Fruit fly (Drosophila melanogaster): ENCODE measurements around the gene CG9568.

The CG9568 gene

DNA sequence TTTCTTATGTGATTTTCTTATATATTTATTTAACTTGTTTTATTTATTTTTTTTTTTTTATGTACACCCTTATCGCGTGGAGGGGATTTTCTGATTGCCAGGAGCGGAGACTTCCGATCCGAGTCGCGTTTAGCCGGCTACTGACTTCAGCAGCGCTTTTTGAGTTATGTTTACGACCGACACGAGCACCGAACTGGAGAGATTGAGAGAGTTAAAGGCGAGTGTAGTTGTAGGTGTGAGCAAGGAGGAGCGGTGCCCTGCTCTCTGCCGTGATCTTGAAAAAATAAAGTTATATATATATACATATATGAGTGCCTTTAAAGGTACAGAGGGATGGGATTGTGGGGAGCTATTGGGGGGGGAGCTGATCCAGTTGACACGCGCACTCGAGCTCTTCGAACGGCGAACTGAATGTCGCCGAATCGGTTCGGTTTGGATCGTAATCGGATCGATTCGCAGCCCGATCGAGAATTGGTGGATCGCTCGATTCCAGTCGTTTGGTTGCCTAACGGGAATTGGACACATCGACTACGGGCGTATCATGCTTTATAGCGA is 21.3 kb upstream of the CG9568 start, which contains the start of gene rost:
Gene rost, minus strand, starts transcription at position 503 of the 555 bp plus-strand sequence.
- TF ChIP-seq psq (optimal IDR thresholded peaks at IDR 0.05) (no peak), CG8478 (optimal IDR thresholded peaks at IDR 0.05) (no peak), EcR (GFP tag; optimal IDR thresholded peaks at IDR 0.05) (no peak), usp (GFP tag; optimal IDR thresholded peaks at IDR 0.05) (no peak), Dll (optimal IDR thresholded peaks at IDR 0.05) (no peak), pan (optimal IDR thresholded peaks at IDR 0.05) (no peak)

DNA sequence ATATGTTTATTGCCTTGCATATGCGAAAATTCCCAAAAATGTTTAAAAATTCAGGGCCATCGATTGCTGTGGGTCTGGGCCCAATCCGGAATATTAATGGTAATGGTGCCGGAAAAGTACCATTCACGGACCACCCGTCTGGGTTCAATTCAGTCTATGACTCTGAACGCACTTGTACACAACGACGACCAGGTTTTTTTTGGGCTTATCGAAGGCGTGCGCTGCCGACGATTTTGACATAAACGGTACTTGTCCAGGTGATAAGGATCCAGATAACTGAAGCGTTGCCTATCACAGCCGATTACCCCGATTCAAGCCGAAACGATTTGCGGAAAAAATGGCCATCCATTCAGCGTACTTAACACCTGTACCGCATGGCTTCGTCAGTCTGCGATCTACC is 18.8 kb upstream of the CG9568 start, which contains the start of gene CG9555:
Gene CG9555, plus strand, starts transcription at position 153 of the 400 bp plus-strand sequence.
- TF ChIP-seq pan (optimal IDR thresholded peaks at IDR 0.05) (no peak), usp (GFP tag; optimal IDR thresholded peaks at IDR 0.05) (no peak), CG8478 (optimal IDR thresholded peaks at IDR 0.05) (no peak), Dll (optimal IDR thresholded peaks at IDR 0.05) (no peak), EcR (GFP tag; optimal IDR thresholded peaks at IDR 0.05) (no peak), psq (optimal IDR thresholded peaks at IDR 0.05) (no peak)

DNA sequence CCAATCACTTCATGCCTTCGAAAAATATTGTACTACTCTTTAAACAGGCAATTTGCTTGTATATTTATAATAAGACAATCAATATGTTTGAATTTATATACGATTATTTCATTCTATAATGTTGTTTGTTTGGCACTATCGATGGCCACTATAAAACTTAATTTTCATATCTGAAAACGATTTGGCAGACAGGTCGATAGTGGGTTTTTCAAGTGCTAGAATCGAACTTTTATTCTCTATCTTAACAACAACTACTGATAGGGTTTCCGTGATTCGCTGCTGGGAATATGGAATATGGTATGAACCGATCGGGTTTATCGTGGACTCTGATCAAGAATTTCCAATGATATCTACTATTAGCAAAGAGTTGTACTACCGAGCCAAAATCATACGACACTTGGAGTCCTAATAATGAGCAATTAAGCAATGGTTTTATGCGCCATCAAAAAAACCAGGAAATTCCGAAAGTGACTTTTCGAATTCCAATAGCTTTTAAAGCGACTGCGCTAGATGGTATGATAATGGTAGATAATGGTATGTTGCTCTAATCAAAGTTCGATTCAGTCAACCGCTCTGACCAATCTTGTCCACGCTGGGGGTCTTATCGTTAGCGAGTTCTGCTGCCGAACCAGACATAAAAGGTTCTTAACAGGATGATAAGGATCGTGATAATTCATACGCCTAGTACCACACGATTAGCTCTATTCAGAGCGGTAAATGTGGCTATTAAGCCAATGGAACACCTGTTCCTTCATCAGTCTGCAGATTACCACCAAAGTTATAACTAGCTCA is 16.5 kb upstream of the CG9568 start, which contains the start of gene CG17906:
Gene CG17906, plus strand, starts transcription at position 742 of the 792 bp plus-strand sequence.
- TF ChIP-seq EcR (GFP tag; optimal IDR thresholded peaks at IDR 0.05) (no peak), psq (optimal IDR thresholded peaks at IDR 0.05) (no peak), pan (optimal IDR thresholded peaks at IDR 0.05) (no peak), Dll (optimal IDR thresholded peaks at IDR 0.05) (no peak), usp (GFP tag; optimal IDR thresholded peaks at IDR 0.05) (no peak), CG8478 (optimal IDR thresholded peaks at IDR 0.05) (no peak)

DNA sequence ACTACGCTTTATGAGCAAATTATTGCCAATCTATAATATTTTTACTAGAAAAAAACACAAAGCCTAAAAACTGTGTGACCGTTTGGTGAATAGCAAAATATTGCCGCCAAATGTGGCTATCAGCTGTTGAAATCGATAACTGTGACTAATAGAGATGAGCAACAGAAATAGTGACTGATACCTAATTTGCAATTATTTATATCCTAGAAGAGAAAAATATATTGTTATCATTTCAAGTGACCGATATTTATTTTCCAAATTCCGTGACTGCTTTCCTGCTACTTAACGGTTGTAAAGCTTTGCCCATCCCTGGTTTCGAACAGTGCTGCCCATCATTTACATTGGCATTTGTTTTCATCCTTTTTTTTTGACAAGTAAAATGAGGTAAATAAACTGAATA is 13.1 kb upstream of the CG9568 start, which contains the start of the genes alien and CG18661:
Gene alien, minus strand, starts transcription at position 95 of the 400 bp plus-strand sequence.
Gene CG18661, plus strand, starts transcription at position 321 of the 400 bp plus-strand sequence.
- no peak for TF ChIP-seq CG8478 (optimal IDR thresholded peaks at IDR 0.05)
- no peak for TF ChIP-seq usp (GFP tag; optimal IDR thresholded peaks at IDR 0.05)
- TF ChIP-seq Dll (optimal IDR thresholded peaks at IDR 0.05): no peak
- TF ChIP-seq pan (optimal IDR thresholded peaks at IDR 0.05): no peak
- TF ChIP-seq EcR (GFP tag; optimal IDR thresholded peaks at IDR 0.05): no peak
- no peak for TF ChIP-seq psq (optimal IDR thresholded peaks at IDR 0.05)

DNA sequence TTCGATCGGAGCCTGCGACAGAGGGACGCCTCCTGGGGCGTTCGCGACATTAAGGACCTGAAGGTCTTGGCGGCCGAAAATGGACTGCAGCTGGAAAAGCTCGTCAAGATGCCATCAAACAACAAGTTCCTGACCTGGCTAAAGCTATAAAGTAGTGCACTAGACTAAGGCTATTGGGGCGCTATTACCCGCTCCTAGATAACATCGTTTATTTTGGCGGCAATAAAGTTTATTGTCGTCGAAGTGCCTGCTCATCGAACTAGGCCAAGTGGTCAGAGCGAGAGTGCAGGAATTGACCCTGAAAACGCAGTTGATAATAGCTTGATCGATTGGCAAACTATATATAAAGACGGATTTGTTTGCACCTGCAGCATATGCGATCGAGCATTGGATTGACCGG is 12.1 kb upstream of the CG9568 start, which contains the start of gene Try29F:
Gene Try29F, plus strand, starts transcription at position 301 of the 400 bp plus-strand sequence.
- no peak for TF ChIP-seq EcR (GFP tag; optimal IDR thresholded peaks at IDR 0.05)
- TF ChIP-seq psq (optimal IDR thresholded peaks at IDR 0.05): no peak
- no peak for TF ChIP-seq CG8478 (optimal IDR thresholded peaks at IDR 0.05)
- TF ChIP-seq pan (optimal IDR thresholded peaks at IDR 0.05): no peak
- TF ChIP-seq Dll (optimal IDR thresholded peaks at IDR 0.05): no peak
- TF ChIP-seq usp (GFP tag; optimal IDR thresholded peaks at IDR 0.05): no peak

DNA sequence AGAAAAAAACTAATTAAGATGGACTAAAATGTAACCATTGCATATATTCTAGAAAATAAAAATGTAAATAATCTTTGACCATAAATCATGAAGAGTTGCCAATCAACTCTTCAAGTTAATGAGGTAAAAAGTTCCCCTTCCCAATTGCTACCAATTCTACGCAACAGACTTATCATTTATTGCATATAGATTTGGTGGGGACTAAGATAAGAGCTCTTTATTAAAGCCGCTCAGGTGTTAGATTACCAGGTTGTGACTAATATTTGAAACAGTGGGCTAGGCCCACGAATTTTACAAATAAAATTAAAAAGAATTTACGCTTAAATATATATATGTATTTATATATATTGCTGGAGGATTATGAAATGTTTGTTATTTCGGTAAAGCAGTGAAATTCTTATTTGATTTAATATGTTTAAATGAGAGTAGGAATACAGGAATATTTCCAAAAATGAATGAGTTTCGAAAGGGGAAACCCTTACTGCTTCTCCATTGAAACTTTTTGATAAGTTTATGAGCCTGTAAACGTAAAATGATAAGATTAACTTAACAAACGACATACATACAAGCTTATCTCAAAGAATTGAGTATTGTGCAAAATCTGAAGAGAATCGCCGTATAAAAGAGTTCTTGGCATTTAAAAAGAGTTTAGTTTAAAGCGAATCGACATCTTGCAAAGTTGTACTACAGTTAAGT is 1.3 kb downstream of the CG9568 start, which contains the start of gene CG13102:
Gene CG13102, plus strand, starts transcription at position 646 of the 696 bp plus-strand sequence.
- TF ChIP-seq EcR (GFP tag; optimal IDR thresholded peaks at IDR 0.05): no peak
- no peak for TF ChIP-seq pan (optimal IDR thresholded peaks at IDR 0.05)
- no peak for TF ChIP-seq CG8478 (optimal IDR thresholded peaks at IDR 0.05)
- no peak for TF ChIP-seq usp (GFP tag; optimal IDR thresholded peaks at IDR 0.05)
- no peak for TF ChIP-seq psq (optimal IDR thresholded peaks at IDR 0.05)
- no peak for TF ChIP-seq Dll (optimal IDR thresholded peaks at IDR 0.05)

DNA sequence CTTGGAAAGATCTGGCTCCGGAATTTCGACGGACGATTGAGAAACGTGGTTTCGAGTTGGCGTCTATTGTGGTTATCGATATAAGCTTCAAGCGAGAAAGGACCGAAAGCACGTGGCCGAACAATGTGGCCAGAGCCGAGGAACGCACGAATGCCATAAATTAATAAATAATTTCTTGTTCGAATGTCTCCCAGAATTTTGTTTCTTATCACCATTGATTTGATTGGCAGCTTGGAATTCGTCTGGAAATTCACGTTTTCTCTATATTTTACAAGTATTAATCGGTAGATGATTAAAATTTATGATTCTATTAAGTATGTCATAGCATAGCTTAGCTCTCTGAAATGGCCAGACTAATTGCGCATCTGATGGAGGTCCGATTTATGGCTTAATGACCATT is 3.6 kb downstream of the CG9568 start, which contains the start of gene Rcd-1r:
Gene Rcd-1r, minus strand, starts transcription at position 101 of the 400 bp plus-strand sequence.
- no peak for TF ChIP-seq usp (GFP tag; optimal IDR thresholded peaks at IDR 0.05)
- no peak for TF ChIP-seq CG8478 (optimal IDR thresholded peaks at IDR 0.05)

DNA sequence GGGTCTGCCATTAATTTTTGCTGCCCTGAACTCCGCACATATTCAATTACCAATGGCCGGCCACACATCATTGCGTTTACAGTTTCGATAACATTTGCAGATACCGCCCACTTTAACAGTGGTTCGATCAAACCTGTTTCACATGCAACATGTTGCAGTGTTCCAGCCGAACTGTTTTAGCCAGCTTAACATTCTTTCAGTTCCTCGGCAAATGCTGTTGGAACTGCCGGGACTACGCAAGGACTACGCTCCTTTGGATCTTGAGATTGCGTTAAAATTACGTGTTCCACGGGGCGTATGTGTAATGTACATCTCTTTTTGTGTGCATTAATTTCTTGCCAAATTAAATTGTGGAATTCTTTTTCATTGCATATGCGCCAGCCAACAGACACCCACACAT is 9.1 kb downstream of the CG9568 start:
- TF ChIP-seq pan (optimal IDR thresholded peaks at IDR 0.05): no peak
- no peak for TF ChIP-seq Dll (optimal IDR thresholded peaks at IDR 0.05)
- TF ChIP-seq CG8478 (optimal IDR thresholded peaks at IDR 0.05): no peak
- TF ChIP-seq psq (optimal IDR thresholded peaks at IDR 0.05): no peak
- TF ChIP-seq usp (GFP tag; optimal IDR thresholded peaks at IDR 0.05): no peak
- TF ChIP-seq EcR (GFP tag; optimal IDR thresholded peaks at IDR 0.05): no peak

DNA sequence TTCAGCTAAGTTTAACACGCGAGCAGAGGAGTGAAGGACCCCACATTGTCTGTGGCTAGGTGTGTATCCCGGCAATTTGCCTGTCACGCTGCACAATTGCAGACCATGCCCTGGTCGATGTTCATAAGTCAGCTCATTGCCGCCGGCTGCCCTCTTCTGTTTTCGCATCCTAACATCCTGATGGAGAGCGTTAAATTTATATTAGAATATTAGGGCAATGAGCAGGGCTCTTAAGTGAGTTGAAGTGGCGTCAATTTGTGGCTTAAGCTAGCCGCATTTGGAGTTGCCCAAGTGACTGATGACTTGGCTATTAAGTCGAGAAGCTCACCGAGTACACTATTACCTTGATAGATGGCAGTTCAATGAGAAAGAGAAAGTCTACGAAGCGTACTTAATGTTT is 15.8 kb downstream of the CG9568 start:
- TF ChIP-seq psq (optimal IDR thresholded peaks at IDR 0.05) (no peak), CG8478 (optimal IDR thresholded peaks at IDR 0.05) (no peak), pan (optimal IDR thresholded peaks at IDR 0.05) (no peak), EcR (GFP tag; optimal IDR thresholded peaks at IDR 0.05) (no peak), Dll (optimal IDR thresholded peaks at IDR 0.05) (no peak), usp (GFP tag; optimal IDR thresholded peaks at IDR 0.05) (no peak)

DNA sequence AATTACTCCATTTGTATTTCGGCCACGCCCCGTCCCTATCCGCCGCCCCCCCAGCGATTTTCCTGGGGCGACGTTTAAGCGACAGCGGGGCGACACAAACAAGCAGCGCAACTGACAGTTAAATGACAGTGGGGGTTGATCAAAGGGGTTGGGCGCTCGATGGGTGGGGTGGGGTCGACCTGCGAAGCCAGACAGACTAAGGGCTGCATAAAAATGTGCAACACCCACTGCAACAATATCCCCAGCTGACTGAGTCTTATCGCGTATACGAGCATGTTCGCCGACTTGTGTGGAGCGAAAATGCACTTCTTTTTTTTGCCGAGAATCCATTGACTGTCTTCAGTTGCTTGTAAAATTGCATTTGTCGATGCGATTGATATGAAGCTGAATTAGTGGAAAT is 21.4 kb downstream of the CG9568 start, which contains the start of gene CG9582:
Gene CG9582, minus strand, starts transcription at position 101 of the 400 bp plus-strand sequence.
- no peak for TF ChIP-seq CG8478 (optimal IDR thresholded peaks at IDR 0.05)
- no peak for TF ChIP-seq EcR (GFP tag; optimal IDR thresholded peaks at IDR 0.05)
- no peak for TF ChIP-seq pan (optimal IDR thresholded peaks at IDR 0.05)
- no peak for TF ChIP-seq usp (GFP tag; optimal IDR thresholded peaks at IDR 0.05)
- no peak for TF ChIP-seq psq (optimal IDR thresholded peaks at IDR 0.05)
